Worm (Caenorhabditis elegans) whole organism, early embryonic: ENCODE results near the gene T19D2.13.

Experiments used
- B0310.2 ChIP-seq: sonication (generic microtip); optimal IDR thresholded peaks from 2 replicates; lab custom pipeline; 2016; ENCODE audit warnings: mild to moderate bottlenecking, missing genetic modification characterization, missing compliant biosample characterization
- F13C5.2 ChIP-seq: sonication (generic microtip); optimal IDR thresholded peaks from 2 replicates; lab custom pipeline; 2017; ENCODE audit warnings: mild to moderate bottlenecking, missing genetic modification characterization, inconsistent platforms, missing compliant biosample characterization
- aly-1 ChIP-seq: sonication (generic microtip); optimal IDR thresholded peaks from 2 replicates; lab custom pipeline; 2016; ENCODE audit warnings: missing genetic modification characterization, missing compliant biosample characterization
- ama-1 ChIP-seq: fragments of 150-350 bp; optimal IDR thresholded peaks from 2 replicates; lab custom pipeline; 2014
- ceh-13 ChIP-seq: fragments of 200-800 bp; sonication (Bioruptor generic); optimal IDR thresholded peaks from 2 replicates; lab custom pipeline; 2018; ENCODE audit warnings: mild to moderate bottlenecking, missing genetic modification characterization, missing compliant biosample characterization
- ceh-36 ChIP-seq: sonication (generic microtip); optimal IDR thresholded peaks from 2 replicates; lab custom pipeline; 2016; ENCODE audit warnings: missing genetic modification characterization, inconsistent platforms, missing compliant biosample characterization
- ets-7 ChIP-seq: sonication (generic microtip); optimal IDR thresholded peaks from 2 replicates; lab custom pipeline; 2016; ENCODE audit warnings: missing genotype, missing genetic modification characterization, missing compliant biosample characterization
- flt-1 ChIP-seq: fragments of 200-800 bp; sonication (Bioruptor generic); IDR thresholded peaks from 2 replicates; pipeline ENCODE4 v1.3.6; 2022; ENCODE audit warnings: missing genetic modification characterization, missing compliant biosample characterization
- hmbx-1 ChIP-seq: sonication (generic microtip); optimal IDR thresholded peaks from 2 replicates; lab custom pipeline; 2016; ENCODE audit warnings: mild to moderate bottlenecking, missing genetic modification characterization, missing compliant biosample characterization
- hmg-4 ChIP-seq: fragments of 200-800 bp; sonication (Bioruptor generic); optimal IDR thresholded peaks from 2 replicates; lab custom pipeline; 2018; ENCODE audit warnings: mild to moderate bottlenecking, missing genetic modification characterization, missing compliant biosample characterization
- hnd-1 ChIP-seq: sonication (generic microtip); optimal IDR thresholded peaks from 2 replicates; lab custom pipeline; 2016; ENCODE audit warnings: missing genetic modification characterization, missing compliant biosample characterization
- pes-1 ChIP-seq: fragments of 200-800 bp; sonication (Bioruptor generic); IDR thresholded peaks from 2 replicates; pipeline ENCODE4 v1.3.6; 2022; ENCODE audit warnings: missing genetic modification reagents, missing genetic modification characterization, missing compliant biosample characterization
- scrt-1 ChIP-seq: fragments of 200-800 bp; sonication (Bioruptor generic); IDR thresholded peaks from 2 replicates; pipeline ENCODE4 v1.3.6; 2022; ENCODE audit warnings: missing genetic modification characterization, missing compliant biosample characterization
- sea-1 ChIP-seq: fragments of 200-800 bp; sonication (Bioruptor generic); conservative IDR thresholded peaks from 2 replicates; pipeline ENCODE4 v1.3.6; 2022; ENCODE audit warnings: missing genetic modification characterization, missing compliant biosample characterization
- tbx-11 ChIP-seq: fragments of 200-800 bp; sonication (Bioruptor generic); IDR thresholded peaks from 2 replicates; pipeline ENCODE4 v1.3.6; 2022; ENCODE audit warnings: missing genetic modification characterization, missing compliant biosample characterization
- tbx-37 ChIP-seq: fragments of 200-800 bp; sonication (Bioruptor generic); conservative IDR thresholded peaks from 2 replicates; pipeline ENCODE4 v1.3.6; 2022; ENCODE audit warnings: missing genetic modification reagents, missing genetic modification characterization, missing compliant biosample characterization
- tra-4 ChIP-seq: sonication (generic microtip); optimal IDR thresholded peaks from 2 replicates; lab custom pipeline; 2017; ENCODE audit warnings: missing genetic modification characterization, missing compliant biosample characterization

T19D2.13 gene

DNA sequence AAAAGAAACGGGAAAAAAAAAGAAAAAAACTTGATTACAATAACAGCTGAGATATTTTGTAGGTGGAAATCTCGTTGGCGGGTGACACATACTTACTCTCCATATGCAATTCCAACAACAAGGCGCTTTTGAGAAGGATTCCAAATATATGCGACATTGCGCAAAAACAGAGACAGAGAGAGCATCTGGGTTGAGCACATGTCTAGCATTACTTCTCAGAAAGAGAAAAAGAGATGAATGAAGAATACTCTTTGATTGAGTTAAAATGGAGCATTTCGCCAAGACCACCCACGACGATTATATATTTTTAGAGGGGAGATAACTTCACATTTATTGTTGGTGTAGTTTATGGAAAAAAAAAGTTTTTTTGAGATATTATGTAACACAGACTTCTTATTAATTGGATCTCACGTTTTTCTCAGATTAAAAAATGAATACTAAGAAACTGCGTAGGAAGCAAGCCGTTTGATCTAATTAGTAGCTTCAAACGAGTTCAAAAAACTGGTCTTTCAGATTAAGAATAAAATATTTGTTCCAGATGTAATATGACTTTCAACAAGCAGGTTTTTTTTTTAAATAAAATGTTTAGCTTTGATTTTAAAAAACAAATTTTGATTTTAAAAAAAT, 2.9 kb upstream of the T19D2.13 start:
- no peak for TF ChIP-seq pes-1 (GFP tag; lab: Robert Waterston, UW)
- no peak for TF ChIP-seq aly-1
- TF ChIP-seq sea-1 (GFP tag; lab: Robert Waterston, UW) = no peak
- TF ChIP-seq ama-1 (lab: Kevin White, UChicago) = no peak
- no peak for TF ChIP-seq tbx-11

DNA sequence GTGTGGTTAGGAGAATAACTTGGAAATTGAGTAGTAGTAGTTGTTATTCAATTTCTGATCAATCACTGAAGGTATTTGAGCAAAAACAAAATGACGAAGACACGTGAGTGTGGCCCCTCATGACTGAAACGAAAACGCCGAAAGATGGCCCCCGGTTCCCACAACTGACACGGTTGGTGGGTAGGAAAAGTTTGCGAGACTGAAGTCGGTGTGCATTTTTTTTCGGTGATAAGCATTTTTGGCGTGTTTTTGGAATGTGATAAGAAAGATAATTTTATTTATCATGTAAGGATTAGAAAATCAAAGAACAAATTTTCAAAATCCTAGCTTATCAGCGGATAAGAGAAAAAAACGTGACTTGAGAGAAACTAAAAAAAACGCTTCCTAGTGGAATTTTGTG, 1.9 kb upstream of the T19D2.13 start:
- TF ChIP-seq B0310.2 (tag; lab: Kevin White, UChicago) (no peak), hmg-4 (GFP tag; lab: Kevin White, UChicago) (no peak), ets-7 (no peak), tbx-37 (GFP tag; lab: Robert Waterston, UW) (no peak), ceh-36 (tag; lab: Kevin White, UChicago) (no peak), tra-4 (tag; lab: Kevin White, UChicago) (no peak), hnd-1 (no peak), pes-1 (GFP tag; lab: Robert Waterston, UW) (no peak), aly-1 (no peak), scrt-1 (no peak), ceh-13 (GFP tag; lab: Kevin White, UChicago) (no peak), hmbx-1 (tag; lab: Kevin White, UChicago) (no peak), sea-1 (GFP tag; lab: Robert Waterston, UW) (no peak), tbx-11 (no peak), F13C5.2 (no peak)

DNA sequence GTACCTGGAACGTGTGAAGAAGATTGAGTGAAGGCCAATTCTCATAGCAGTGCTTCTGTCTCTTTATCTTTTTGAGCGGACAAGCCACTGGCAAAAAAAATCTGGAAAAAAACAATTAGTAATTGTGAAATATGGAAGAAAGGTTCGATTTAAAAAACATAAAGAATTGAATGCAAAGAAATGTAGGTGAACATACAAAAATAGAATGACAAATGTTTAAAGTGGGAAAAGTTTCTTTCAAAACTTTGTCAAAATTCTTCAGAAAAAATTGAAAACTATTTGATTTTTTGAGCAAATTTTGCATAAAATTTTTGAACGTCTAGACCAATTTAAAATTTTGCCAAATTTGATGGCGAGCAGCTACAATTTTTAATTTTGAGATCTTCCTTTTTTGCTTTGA, 1.0 kb upstream of the T19D2.13 start, which contains the start of gene ptp-4A2:
ptp-4A2 (minus strand) TSS at position 101 of the 400 bp plus-strand sequence.
- no peak for TF ChIP-seq flt-1 (GFP tag; lab: Robert Waterston, UW)
- no peak for TF ChIP-seq tbx-37 (GFP tag; lab: Robert Waterston, UW)
- TF ChIP-seq tbx-11 = no peak
- TF ChIP-seq hmbx-1 (tag; lab: Kevin White, UChicago) = no peak
- no peak for TF ChIP-seq aly-1
- no peak for TF ChIP-seq ama-1 (lab: Kevin White, UChicago)
- TF ChIP-seq B0310.2 (tag; lab: Kevin White, UChicago) = no peak
- no peak for TF ChIP-seq hmg-4 (GFP tag; lab: Kevin White, UChicago)
- TF ChIP-seq F13C5.2 = no peak
- no peak for TF ChIP-seq scrt-1
- no peak for TF ChIP-seq ceh-36 (tag; lab: Kevin White, UChicago)
- TF ChIP-seq ets-7 = no peak
- no peak for TF ChIP-seq ceh-13 (GFP tag; lab: Kevin White, UChicago)

DNA sequence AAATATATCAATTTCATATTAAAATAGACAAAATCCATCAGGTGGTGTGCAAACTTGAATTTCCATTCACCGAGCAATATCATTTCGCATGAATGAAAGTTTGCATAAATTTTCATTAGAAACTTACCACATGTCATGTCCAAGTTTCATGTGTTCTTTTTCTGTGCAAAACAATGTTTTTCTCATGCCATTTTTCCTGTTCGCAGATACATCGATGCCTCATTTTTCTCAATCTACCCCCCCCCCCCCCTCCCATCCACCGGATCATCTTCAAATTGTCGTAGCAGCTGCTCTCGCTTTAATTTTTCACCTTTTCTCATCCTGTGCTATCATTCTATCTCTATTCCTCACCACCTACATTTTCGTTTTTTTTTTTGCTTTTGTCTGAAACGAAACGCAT, 3.2 kb downstream of the T19D2.13 start, which contains the start of gene T19D2.3:
T19D2.3 (plus strand) TSS at position 301 of the 400 bp plus-strand sequence.
- TF ChIP-seq flt-1 (GFP tag; lab: Robert Waterston, UW) (no peak), tbx-11 (no peak), ceh-13 (GFP tag; lab: Kevin White, UChicago) (no peak), hmg-4 (GFP tag; lab: Kevin White, UChicago) (no peak), F13C5.2 (no peak)

DNA sequence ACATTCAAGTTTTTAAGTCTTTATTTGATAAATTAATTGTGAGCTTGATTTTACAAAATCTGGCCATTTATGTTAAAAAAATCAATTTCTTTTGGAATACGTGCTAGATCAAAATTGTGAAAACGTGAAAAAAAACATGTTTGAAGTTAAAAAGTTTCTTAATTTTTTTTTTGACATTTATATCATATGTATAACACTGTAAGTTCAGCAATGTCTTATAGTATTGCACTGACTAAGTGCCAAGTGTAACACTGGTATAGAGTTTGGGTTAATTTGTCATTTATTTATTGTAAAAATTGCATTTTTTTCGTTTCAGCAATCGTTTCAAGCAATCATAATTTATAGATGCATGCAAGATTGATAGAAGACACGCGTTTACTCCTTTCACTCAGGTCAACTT, 4.3 kb downstream of the T19D2.13 start:
- no peak for TF ChIP-seq B0310.2 (tag; lab: Kevin White, UChicago)
- TF ChIP-seq ceh-13 (GFP tag; lab: Kevin White, UChicago) = no peak
- TF ChIP-seq hnd-1 = no peak
- no peak for TF ChIP-seq sea-1 (GFP tag; lab: Robert Waterston, UW)
- TF ChIP-seq tra-4 (tag; lab: Kevin White, UChicago) = no peak
- no peak for TF ChIP-seq scrt-1
- TF ChIP-seq pes-1 (GFP tag; lab: Robert Waterston, UW) = no peak
- TF ChIP-seq tbx-37 (GFP tag; lab: Robert Waterston, UW) = no peak
- no peak for TF ChIP-seq ama-1 (lab: Kevin White, UChicago)

DNA sequence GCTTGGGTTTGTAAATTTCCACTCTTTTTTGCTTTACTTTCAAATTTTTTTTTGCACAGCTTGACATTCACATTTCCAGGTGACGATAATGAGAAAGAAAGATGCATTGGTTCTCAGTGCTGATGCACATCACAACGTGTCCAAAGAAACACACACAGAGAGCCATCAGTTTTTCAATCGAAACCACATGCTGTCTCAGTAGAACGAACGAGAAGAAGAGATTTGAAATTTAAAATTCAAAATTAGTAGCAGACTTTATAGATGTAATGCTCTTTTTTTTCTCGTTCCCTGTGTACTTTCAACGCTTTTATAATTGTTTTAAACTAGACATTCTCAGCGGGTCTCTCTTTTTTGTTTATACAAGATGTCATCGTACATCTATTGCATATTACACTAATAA, 4.7 kb downstream of the T19D2.13 start:
- no peak for TF ChIP-seq ets-7
- no peak for TF ChIP-seq scrt-1
- no peak for TF ChIP-seq ama-1 (lab: Kevin White, UChicago)
- no peak for TF ChIP-seq pes-1 (GFP tag; lab: Robert Waterston, UW)
- TF ChIP-seq tra-4 (tag; lab: Kevin White, UChicago) = no peak
- TF ChIP-seq hnd-1 = no peak

DNA sequence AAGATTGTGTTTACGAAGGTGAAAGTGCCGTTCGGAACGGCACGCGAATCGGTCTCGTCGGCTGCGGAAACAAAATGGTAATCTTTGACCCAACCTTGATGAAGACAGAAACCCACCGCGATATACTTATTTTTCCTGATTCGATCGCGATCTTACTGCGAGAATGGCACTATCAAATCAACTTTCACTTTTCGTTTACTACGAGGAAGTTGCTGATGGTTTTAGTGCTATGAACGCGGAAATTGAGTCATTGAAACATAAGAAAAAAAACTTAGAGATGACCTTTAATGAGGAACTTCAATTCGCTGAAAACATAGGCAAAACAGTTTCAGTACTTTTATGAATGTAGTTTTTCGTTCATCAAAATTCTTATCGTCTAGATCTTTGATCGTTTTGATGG, 9.5 kb downstream of the T19D2.13 start:
- TF ChIP-seq tbx-37 (GFP tag; lab: Robert Waterston, UW) (no peak), ceh-13 (GFP tag; lab: Kevin White, UChicago) (no peak), flt-1 (GFP tag; lab: Robert Waterston, UW) (no peak), hmg-4 (GFP tag; lab: Kevin White, UChicago) (no peak), ceh-36 (tag; lab: Kevin White, UChicago) (no peak), F13C5.2 (no peak), sea-1 (GFP tag; lab: Robert Waterston, UW) (no peak), B0310.2 (tag; lab: Kevin White, UChicago) (no peak), scrt-1 (no peak)

DNA sequence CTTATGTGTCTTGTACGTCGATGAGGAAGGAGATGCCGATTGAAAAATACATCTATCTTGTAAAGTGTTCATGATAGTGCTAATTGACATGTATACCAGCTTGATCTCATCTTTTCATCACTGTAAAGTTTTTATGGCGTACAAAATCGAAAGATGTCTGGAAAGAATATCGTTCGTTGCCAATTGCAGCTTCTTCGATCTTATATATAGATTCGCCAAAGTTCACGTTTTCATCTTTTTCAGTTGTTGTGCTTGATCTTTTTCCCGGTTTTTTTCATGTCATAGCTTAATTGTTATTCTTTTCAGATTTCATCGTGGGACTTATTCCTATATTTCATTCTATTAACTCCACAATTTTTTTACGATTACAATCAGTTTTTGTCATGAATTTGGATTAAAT, 10.8 kb downstream of the T19D2.13 start, which contains the start of gene adt-3:
adt-3 (plus strand) TSS at position 301 of the 400 bp plus-strand sequence.
- no peak for TF ChIP-seq scrt-1
- TF ChIP-seq tra-4 (tag; lab: Kevin White, UChicago) = no peak
- no peak for TF ChIP-seq hmbx-1 (tag; lab: Kevin White, UChicago)
- no peak for TF ChIP-seq tbx-37 (GFP tag; lab: Robert Waterston, UW)
- no peak for TF ChIP-seq pes-1 (GFP tag; lab: Robert Waterston, UW)
- no peak for TF ChIP-seq sea-1 (GFP tag; lab: Robert Waterston, UW)
- no peak for TF ChIP-seq hnd-1
- TF ChIP-seq B0310.2 (tag; lab: Kevin White, UChicago) = no peak
- no peak for TF ChIP-seq aly-1
- TF ChIP-seq F13C5.2 = no peak
- no peak for TF ChIP-seq ama-1 (lab: Kevin White, UChicago)
